Worm (Caenorhabditis elegans) whole organism, L2 larva: ENCODE measurements around the gene C33F10.11.

Experiments
- C34F6.9 ChIP-seq: fragments of 150-350 bp; optimal IDR thresholded peaks from 2 replicates; lab custom pipeline; 2014; ENCODE audit warnings: missing biosample characterization, missing genetic modification characterization
- F13H6.1 ChIP-seq: sonication (generic microtip); optimal IDR thresholded peaks from 2 replicates; lab custom pipeline; 2016; ENCODE audit warnings: missing genetic modification characterization, missing compliant biosample characterization
- R02D3.7 ChIP-seq: fragments of 150-350 bp; optimal IDR thresholded peaks from 2 replicates; lab custom pipeline; 2014; ENCODE audit warnings: missing biosample characterization, missing genetic modification characterization
- Y55F3AM.14 ChIP-seq: fragments of 200-800 bp; sonication (Bioruptor generic); optimal IDR thresholded peaks from 2 replicates; lab custom pipeline; 2018; ENCODE audit warnings: mild to moderate bottlenecking, missing genetic modification characterization, missing compliant biosample characterization
- aly-2 ChIP-seq: fragments of 150-350 bp; optimal IDR thresholded peaks from 2 replicates; lab custom pipeline; 2014; ENCODE audit warnings: missing biosample characterization, missing genetic modification characterization
- ama-1 ChIP-seq: fragments of 150-350 bp; optimal IDR thresholded peaks from 2 replicates; lab custom pipeline; 2018; ENCODE audit warnings: inconsistent platforms
- blmp-1 ChIP-seq: sonication (generic microtip); optimal IDR thresholded peaks from 2 replicates; lab custom pipeline; 2017; ENCODE audit warnings: missing genetic modification characterization, mild to moderate bottlenecking, missing compliant biosample characterization, antibody characterized with exemption, moderate library complexity; ENCODE audit not compliant: insufficient read depth
- crh-2 ChIP-seq: sonication (generic microtip); optimal IDR thresholded peaks from 2 replicates; lab custom pipeline; 2017; ENCODE audit warnings: missing biosample characterization, missing genetic modification characterization
- elt-1 ChIP-seq: fragments of 150-350 bp; optimal IDR thresholded peaks from 2 replicates; lab custom pipeline; 2014; ENCODE audit warnings: missing biosample characterization, missing genetic modification characterization
- elt-3 ChIP-seq: sonication (generic microtip); optimal IDR thresholded peaks from 2 replicates; lab custom pipeline; 2017; ENCODE audit warnings: missing biosample characterization, missing genetic modification characterization
- fos-1 ChIP-seq: fragments of 150-350 bp; optimal IDR thresholded peaks from 2 replicates; lab custom pipeline; 2014; ENCODE audit warnings: missing biosample characterization, missing genetic modification characterization
- lin-13 ChIP-seq: fragments of 150-350 bp; optimal IDR thresholded peaks from 2 replicates; lab custom pipeline; 2014; ENCODE audit warnings: missing biosample characterization, missing genetic modification reagents, missing genetic modification characterization
- lin-39 ChIP-seq: fragments of 150-350 bp; optimal IDR thresholded peaks from 2 replicates; lab custom pipeline; 2014; ENCODE audit warnings: missing biosample characterization, missing genetic modification reagents, missing genetic modification characterization
- lsy-2 ChIP-seq, 2 experiments: fragments of 150-350 bp in 1 of 2; sonication (generic microtip) in 1 of 2; optimal IDR thresholded peaks; 2 replicates each; lab custom pipeline; 2014 to 2017; ENCODE audit warnings: missing biosample characterization in 2 of 2, missing genetic modification characterization in 2 of 2
- mab-5 ChIP-seq: fragments of 150-350 bp; optimal IDR thresholded peaks from 2 replicates; lab custom pipeline; 2014; ENCODE audit warnings: missing biosample characterization, missing genetic modification characterization
- mbf-1 ChIP-seq: sonication (generic microtip); optimal IDR thresholded peaks from 2 replicates; lab custom pipeline; 2017; ENCODE audit warnings: missing biosample characterization, missing genetic modification characterization
- nhr-10 ChIP-seq: sonication (generic microtip); optimal IDR thresholded peaks from 2 replicates; lab custom pipeline; 2017; ENCODE audit warnings: missing biosample characterization, missing genetic modification characterization
- nhr-12 ChIP-seq: fragments of 150-350 bp; optimal IDR thresholded peaks from 2 replicates; lab custom pipeline; 2014; ENCODE audit warnings: missing biosample characterization, missing genetic modification characterization
- nhr-129 ChIP-seq: fragments of 150-350 bp; optimal IDR thresholded peaks from 2 replicates; lab custom pipeline; 2014; ENCODE audit warnings: missing biosample characterization, missing genetic modification characterization
- nhr-21 ChIP-seq: fragments of 150-350 bp; optimal IDR thresholded peaks from 2 replicates; lab custom pipeline; 2014; ENCODE audit warnings: missing biosample characterization, missing genetic modification characterization
- nhr-23 ChIP-seq: fragments of 150-350 bp; optimal IDR thresholded peaks from 2 replicates; lab custom pipeline; 2014; ENCODE audit warnings: missing biosample characterization, missing genetic modification reagents, missing genetic modification characterization
- nhr-237 ChIP-seq: fragments of 150-350 bp; optimal IDR thresholded peaks from 2 replicates; lab custom pipeline; 2014; ENCODE audit warnings: missing biosample characterization, missing genetic modification characterization
- nhr-6 ChIP-seq: fragments of 150-350 bp; optimal IDR thresholded peaks from 2 replicates; lab custom pipeline; 2014; ENCODE audit warnings: missing biosample characterization, missing genetic modification characterization
- nhr-77 ChIP-seq: fragments of 150-350 bp; optimal IDR thresholded peaks from 2 replicates; lab custom pipeline; 2014; ENCODE audit warnings: missing biosample characterization, missing genetic modification characterization
- skn-1 ChIP-seq: sonication (generic microtip); optimal IDR thresholded peaks from 2 replicates; lab custom pipeline; 2017; ENCODE audit warnings: missing biosample characterization, missing genetic modification characterization
- sma-9 ChIP-seq, 2 experiments: fragments of 150-350 bp in 1 of 2; sonication (generic microtip) in 1 of 2; optimal IDR thresholded peaks; 2 replicates each; lab custom pipeline; 2014 to 2016; ENCODE audit warnings: missing genetic modification characterization in 2 of 2, mild to moderate bottlenecking in 1 of 2, missing biosample characterization in 1 of 2, missing compliant biosample characterization in 1 of 2, missing genetic modification reagents in 1 of 2, moderate library complexity in 1 of 2
- snpc-4 ChIP-seq: fragments of 150-350 bp; optimal IDR thresholded peaks from 2 replicates; lab custom pipeline; 2014; ENCODE audit warnings: missing biosample characterization, missing genetic modification characterization
- unc-55 ChIP-seq: fragments of 150-350 bp; sonication (generic microtip); optimal IDR thresholded peaks from 3 replicates; lab custom pipeline; 2014; ENCODE audit warnings: missing biosample characterization, missing genetic modification reagents, missing genetic modification characterization
- zag-1 ChIP-seq: fragments of 150-350 bp; optimal IDR thresholded peaks from 2 replicates; lab custom pipeline; 2014; ENCODE audit warnings: missing biosample characterization, missing genetic modification characterization
- ztf-11 ChIP-seq: sonication (generic microtip); optimal IDR thresholded peaks from 2 replicates; lab custom pipeline; 2017; ENCODE audit warnings: missing biosample characterization, missing genetic modification characterization

The C33F10.11 gene

ce11 chrII:4806261-4806660, 28.4 kb downstream of the C33F10.11 start:
- TF ChIP-seq aly-2 = no peak
- peak; percentile 68 for TF ChIP-seq mab-5 (tag; lab: Kevin White, UChicago)
- no peak for TF ChIP-seq R02D3.7 (tag; lab: Kevin White, UChicago)
- TF ChIP-seq Y55F3AM.14 = peak; percentile 3
- no peak for TF ChIP-seq F13H6.1
- TF ChIP-seq, all 48 proteins: peak for 2

DNA sequence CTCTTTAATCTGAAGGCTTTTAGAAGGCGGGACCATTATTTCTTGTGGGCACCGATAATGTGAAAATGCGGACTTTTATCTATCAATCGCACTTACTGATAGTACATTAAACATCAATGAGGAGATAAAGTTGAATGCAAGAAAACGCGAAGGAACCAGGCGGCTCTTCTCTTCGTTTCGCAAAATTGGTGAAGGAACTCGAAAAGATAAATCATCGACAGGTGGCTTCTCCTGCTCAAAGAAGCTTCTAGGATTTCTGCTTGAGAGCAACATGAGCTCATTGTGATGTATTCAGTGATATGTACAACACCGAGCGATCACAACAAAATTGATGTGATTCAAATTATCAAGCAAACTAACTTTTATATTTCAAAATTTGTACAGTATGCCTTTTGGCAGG, 28.9 kb downstream of the C33F10.11 start:
- TF ChIP-seq F13H6.1 = peak; percentile 35
- peak; percentile 48 for TF ChIP-seq sma-9 (GFP tag; optimal IDR thresholded peaks at IDR 0.05; lab: Kevin White, UChicago)
- no peak for TF ChIP-seq sma-9 (tag; optimal IDR thresholded peaks at IDR 0.05; lab: Kevin White, UChicago)
- peak; percentile 16 for TF ChIP-seq nhr-129
- TF ChIP-seq lsy-2 (tag; optimal IDR thresholded peaks at IDR 0.05; lab: Kevin White, UChicago) = peak in 1 of 2 experiments; percentile 40
- no peak for TF ChIP-seq lin-13 (GFP tag; lab: Kevin White, UChicago)

DNA sequence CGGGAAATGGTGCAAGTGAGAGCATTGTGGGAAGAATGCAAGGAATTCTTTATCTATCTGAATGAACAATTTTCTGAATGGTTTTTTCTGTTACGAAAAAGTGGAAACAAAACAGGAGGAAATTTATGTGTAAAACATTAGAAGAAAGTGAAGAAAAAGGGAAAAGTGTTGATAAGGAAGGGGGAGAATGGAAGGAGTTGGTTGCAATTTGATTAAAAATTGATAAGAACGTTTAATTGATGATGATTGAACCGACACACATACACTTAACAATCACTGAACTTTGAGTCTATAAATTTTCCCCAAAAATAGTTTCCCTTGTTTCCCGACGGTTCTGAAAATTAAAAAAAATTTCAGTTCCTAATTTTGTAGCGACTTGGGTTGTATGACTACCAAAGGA, 31.7 kb downstream of the C33F10.11 start:
- TF ChIP-seq nhr-21 (no peak), fos-1 (peak; percentile 83), blmp-1 (tag; lab: Kevin White, UChicago) (peak; percentile 77), nhr-129 (no peak), nhr-6 (tag; lab: Kevin White, UChicago) (no peak), crh-2 (tag; lab: Kevin White, UChicago) (peak; percentile 24)

DNA sequence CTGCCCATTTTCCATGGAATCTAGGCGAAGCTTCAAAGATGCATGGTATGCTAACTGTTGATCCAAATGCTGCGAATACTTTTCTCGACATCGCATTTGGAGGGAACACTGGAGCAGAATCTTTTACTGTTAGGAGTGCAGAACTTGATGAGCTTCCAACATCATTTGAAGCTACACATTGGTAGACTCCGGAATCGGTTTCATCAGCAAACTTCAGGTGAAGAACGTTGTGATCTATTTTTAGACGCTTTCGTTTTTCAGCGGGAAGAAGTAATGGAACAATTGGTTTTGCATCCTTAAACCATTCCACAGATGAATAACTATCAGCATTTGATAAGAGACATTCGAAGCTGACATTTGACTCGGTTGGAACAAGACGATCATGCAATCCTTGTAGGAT, 34.1 kb downstream of the C33F10.11 start:
- TF ChIP-seq nhr-77 (no peak), fos-1 (no peak), nhr-129 (no peak), mbf-1 (tag; lab: Kevin White, UChicago) (no peak), mab-5 (tag; lab: Kevin White, UChicago) (no peak), zag-1 (no peak), blmp-1 (tag; lab: Kevin White, UChicago) (no peak)
- TF ChIP-seq, all 48 proteins: peak for 0

ce11 chrII:4797071-4797470, 37.6 kb downstream of the C33F10.11 start, which contains the start of gene C33F10.14:
Gene C33F10.14, plus strand, starts transcription at chrII:4797371.
- TF ChIP-seq elt-3 (tag; lab: Kevin White, UChicago) = no peak
- TF ChIP-seq, all 48 proteins: peak for 0

- TF ChIP-seq nhr-12 (tag; lab: Kevin White, UChicago) (no peak), nhr-21 (no peak), C34F6.9 (tag; lab: Kevin White, UChicago) (no peak), sma-9 (GFP tag; optimal IDR thresholded peaks at IDR 0.05; lab: Kevin White, UChicago) (no peak), sma-9 (tag; optimal IDR thresholded peaks at IDR 0.05; lab: Kevin White, UChicago) (no peak)
These were observed 39.2 kb downstream of the C33F10.11 start, which contains the start of gene C33F10.4 for ce11 chrII:4795461-4795860. Gene C33F10.4, plus strand, starts transcription at chrII:4795761.

DNA sequence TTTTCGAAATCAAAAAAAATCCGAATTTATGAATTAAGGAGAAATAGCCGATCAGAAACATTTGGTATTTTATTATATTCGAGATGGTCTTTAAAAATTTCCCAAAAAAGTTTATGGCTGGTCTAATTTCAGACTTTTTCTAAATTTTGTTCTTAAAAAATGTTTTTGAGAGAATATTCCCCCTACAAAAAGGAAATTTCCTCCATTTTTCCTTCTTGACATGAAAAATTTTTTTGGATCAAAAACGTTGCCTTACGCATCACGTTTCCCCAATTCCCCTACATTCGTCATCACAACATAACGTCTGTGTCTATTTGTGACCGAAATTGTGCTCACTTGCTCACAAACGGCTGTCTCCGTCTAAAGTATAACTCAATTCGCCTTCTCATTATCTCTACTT, 41.3 kb downstream of the C33F10.11 start:
- TF ChIP-seq nhr-237 (tag; lab: Kevin White, UChicago) = no peak
- TF ChIP-seq nhr-10 = no peak
- no peak for TF ChIP-seq ztf-11 (tag; lab: Kevin White, UChicago)
- no peak for TF ChIP-seq zag-1
- no peak for TF ChIP-seq C34F6.9 (tag; lab: Kevin White, UChicago)
- TF ChIP-seq aly-2 = no peak
- no peak for TF ChIP-seq nhr-21
- TF ChIP-seq R02D3.7 (tag; lab: Kevin White, UChicago) = no peak
- no peak for TF ChIP-seq nhr-77
- TF ChIP-seq unc-55 = no peak
- TF ChIP-seq lin-39 (tag; lab: Kevin White, UChicago) = no peak
- TF ChIP-seq snpc-4 (tag; lab: Kevin White, UChicago) = no peak
- TF ChIP-seq elt-3 (tag; lab: Kevin White, UChicago) = no peak
- no peak for TF ChIP-seq nhr-23 (tag; lab: Kevin White, UChicago)
- no peak for TF ChIP-seq elt-1 (tag; lab: Kevin White, UChicago)
- no peak for TF ChIP-seq skn-1 (tag; lab: Kevin White, UChicago)
- TF ChIP-seq sma-9 (GFP tag; optimal IDR thresholded peaks at IDR 0.05; lab: Kevin White, UChicago) = no peak
- no peak for TF ChIP-seq sma-9 (tag; optimal IDR thresholded peaks at IDR 0.05; lab: Kevin White, UChicago)
- TF ChIP-seq mbf-1 (tag; lab: Kevin White, UChicago) = no peak
- TF ChIP-seq ama-1 (lab: Kevin White, UChicago) = no peak
- TF ChIP-seq, all 48 proteins: peak for 0
